Fruit fly (Drosophila melanogaster) whole organism, embryonic: ENCODE results near the gene CG43248.
A peak's percentile ranks its signal among the peaks of the same experiment; 100 is the strongest.

Experiments
- Atf6 ChIP-seq: fragments of 200-800 bp; sonication (Bioruptor generic); IDR thresholded peaks from 2 replicates; pipeline ENCODE4 v1.3.6; 2022; ENCODE audit warnings: missing biosample characterization, missing genetic modification characterization
- CG11093 ChIP-seq: fragments of 200-800 bp; sonication (Bioruptor generic); IDR thresholded peaks from 3 replicates; pipeline ENCODE4 v1.3.6; 2022; ENCODE audit warnings: missing biosample characterization, missing genetic modification characterization
- CG12104 ChIP-seq: fragments of 200-800 bp; sonication (Bioruptor generic); optimal IDR thresholded peaks from 3 replicates; lab custom pipeline; 2016; ENCODE audit warnings: missing biosample characterization, missing genetic modification characterization
- CG13424 ChIP-seq: fragments of 200-800 bp; sonication (Bioruptor generic); optimal IDR thresholded peaks from 2 replicates; lab custom pipeline; 2019; ENCODE audit warnings: missing biosample characterization, mild to moderate bottlenecking, missing genetic modification characterization, moderate library complexity
- CG14860 ChIP-seq: fragments of 200-800 bp; sonication (Bioruptor generic); IDR thresholded peaks from 3 replicates; pipeline ENCODE4 v1.3.6; 2022; ENCODE audit warnings: missing biosample characterization, missing genetic modification characterization; ENCODE audit not compliant: partially characterized antibody
- CG1602 ChIP-seq: fragments of 200-800 bp; sonication (Bioruptor generic); optimal IDR thresholded peaks from 3 replicates; lab custom pipeline; 2016; ENCODE audit warnings: missing biosample characterization, missing genetic modification characterization
- CG17328 ChIP-seq: fragments of 200-800 bp; sonication (Bioruptor generic); IDR thresholded peaks from 2 replicates; pipeline ENCODE4 v1.3.6; 2022; ENCODE audit warnings: missing biosample characterization, missing genetic modification characterization
- CG17612 ChIP-seq: fragments of 200-800 bp; sonication (Bioruptor generic); IDR thresholded peaks from 2 replicates; pipeline ENCODE4 v1.3.6; 2022; ENCODE audit warnings: missing biosample characterization, missing genetic modification characterization
- CG17829 ChIP-seq: fragments of 200-800 bp; optimal IDR thresholded peaks from 2 replicates; lab custom pipeline; 2019; ENCODE audit warnings: missing biosample characterization, mild to moderate bottlenecking, missing genetic modification characterization, moderate library complexity
- CG1832 ChIP-seq: fragments of 200-800 bp; sonication (Bioruptor generic); optimal IDR thresholded peaks from 2 replicates; lab custom pipeline; 2017; ENCODE audit warnings: missing biosample characterization, mild to moderate bottlenecking, missing genetic modification characterization, inconsistent platforms
- CG30020 ChIP-seq: fragments of 200-800 bp; optimal IDR thresholded peaks from 2 replicates; lab custom pipeline; 2019; ENCODE audit warnings: missing biosample characterization, mild to moderate bottlenecking, missing genetic modification characterization, moderate library complexity
- CG34224 ChIP-seq: fragments of 200-800 bp; sonication (Bioruptor generic); IDR thresholded peaks from 3 replicates; pipeline ENCODE4 v1.3.6; 2022; ENCODE audit warnings: missing biosample characterization, missing genetic modification characterization; ENCODE audit not compliant: partially characterized antibody
- CG4404 ChIP-seq: fragments of 200-800 bp; sonication (Bioruptor generic); IDR thresholded peaks from 2 replicates; pipeline ENCODE4 v1.3.6; 2022; ENCODE audit warnings: missing biosample characterization, missing genetic modification characterization
- CG4854 ChIP-seq: fragments of 200-800 bp; sonication (Bioruptor generic); optimal IDR thresholded peaks from 2 replicates; lab custom pipeline; 2016; ENCODE audit warnings: missing biosample characterization, missing genetic modification characterization, inconsistent platforms
- CG9215 ChIP-seq: fragments of 200-800 bp; sonication (Bioruptor generic); IDR thresholded peaks from 2 replicates; pipeline ENCODE4 v1.3.6; 2022; ENCODE audit warnings: missing biosample characterization, missing genetic modification characterization
- CG9437 ChIP-seq: fragments of 200-800 bp; sonication (Bioruptor generic); optimal IDR thresholded peaks from 2 replicates; lab custom pipeline; 2018; ENCODE audit warnings: missing biosample characterization, mild to moderate bottlenecking, missing genetic modification characterization
- D ChIP-seq, 2 experiments: fragments of 200-800 bp in 1 of 2; fragments of >200 bp in 1 of 2; sonication (Bioruptor generic) in 1 of 2; optimal IDR thresholded peaks; 2 replicates in 1 of 2; 3 replicates in 1 of 2; lab custom pipeline; 2017; ENCODE audit warnings: mild to moderate bottlenecking in 1 of 2, missing biosample characterization in 1 of 2, missing genetic modification characterization in 1 of 2, missing genetic modification reagents in 1 of 2
- Dbx ChIP-seq: fragments of 200-800 bp; sonication (Bioruptor generic); IDR thresholded peaks from 3 replicates; pipeline ENCODE4 v1.3.6; 2022; ENCODE audit warnings: missing biosample characterization, missing genetic modification characterization
- Dll ChIP-seq: fragments of 200-800 bp; sonication (Bioruptor generic); IDR thresholded peaks from 4 replicates; pipeline ENCODE4 v1.3.6; 2022; ENCODE audit warnings: missing biosample characterization, missing genetic modification characterization; ENCODE audit not compliant: partially characterized antibody
- HmgD ChIP-seq: fragments of 200-800 bp; sonication (Bioruptor generic); optimal IDR thresholded peaks from 3 replicates; lab custom pipeline; 2016; ENCODE audit warnings: missing biosample characterization, missing genetic modification characterization
- Hr39 ChIP-seq: fragments of >200 bp; optimal IDR thresholded peaks from 2 replicates; lab custom pipeline; 2017
- Hsf ChIP-seq: fragments of 200-800 bp; sonication (Bioruptor generic); optimal IDR thresholded peaks from 3 replicates; lab custom pipeline; 2016; ENCODE audit warnings: missing biosample characterization, missing genetic modification characterization
- MBD-R2 ChIP-seq: fragments of 200-800 bp; sonication (Bioruptor generic); IDR thresholded peaks from 2 replicates; pipeline ENCODE4 v1.3.6; 2022; ENCODE audit warnings: missing biosample characterization, missing genetic modification characterization
- MESR4 ChIP-seq: fragments of 200-800 bp; sonication (Bioruptor generic); optimal IDR thresholded peaks from 2 replicates; lab custom pipeline; 2018; ENCODE audit warnings: missing biosample characterization, mild to moderate bottlenecking, missing genetic modification characterization, moderate library complexity
- Nf-YA ChIP-seq: fragments of 200-800 bp; sonication (Bioruptor generic); IDR thresholded peaks from 2 replicates; pipeline ENCODE4 v1.3.6; 2022; ENCODE audit warnings: missing biosample characterization, missing genetic modification characterization
- Pdp1 ChIP-seq, 2 experiments: fragments of 200-800 bp; sonication (Bioruptor generic); optimal IDR thresholded peaks; 3 replicates each; lab custom pipeline; 2016; ENCODE audit warnings: missing biosample characterization in 2 of 2, missing genetic modification characterization in 2 of 2, mild to moderate bottlenecking in 1 of 2, moderate library complexity in 1 of 2
- Sry-β ChIP-seq: fragments of 200-800 bp; sonication (Bioruptor generic); optimal IDR thresholded peaks from 2 replicates; lab custom pipeline; 2018; ENCODE audit warnings: missing biosample characterization, mild to moderate bottlenecking, missing genetic modification characterization, moderate library complexity
- chm ChIP-seq: fragments of 200-800 bp; sonication (Bioruptor generic); IDR thresholded peaks from 2 replicates; pipeline ENCODE4 v1.3.6; 2022; ENCODE audit warnings: missing biosample characterization, missing genetic modification characterization
- disco-r ChIP-seq: fragments of 200-800 bp; sonication (Bioruptor generic); optimal IDR thresholded peaks from 2 replicates; lab custom pipeline; 2016; ENCODE audit warnings: missing biosample characterization, missing genetic modification characterization
- dpn ChIP-seq, 2 experiments: fragments of 200-800 bp; sonication (Bioruptor generic); optimal IDR thresholded peaks; 3 replicates each; lab custom pipeline; 2016; ENCODE audit warnings: missing biosample characterization in 2 of 2, missing genetic modification characterization in 2 of 2
- gcm ChIP-seq: fragments of 200-800 bp; sonication (Bioruptor generic); optimal IDR thresholded peaks from 2 replicates; lab custom pipeline; 2019; ENCODE audit warnings: missing biosample characterization, mild to moderate bottlenecking, missing genetic modification characterization, moderate library complexity
- hbn ChIP-seq: fragments of 200-800 bp; sonication (Bioruptor generic); IDR thresholded peaks from 2 replicates; pipeline ENCODE4 v1.3.6; 2022; ENCODE audit warnings: missing biosample characterization, missing genetic modification characterization; ENCODE audit not compliant: partially characterized antibody
- her ChIP-seq: fragments of 200-800 bp; sonication (Bioruptor generic); optimal IDR thresholded peaks from 2 replicates; lab custom pipeline; 2016; ENCODE audit warnings: missing biosample characterization, missing genetic modification characterization
- jigr1 ChIP-seq: fragments of 200-800 bp; sonication (Bioruptor generic); IDR thresholded peaks from 3 replicates; pipeline ENCODE4 v1.3.6; 2022; ENCODE audit warnings: missing biosample characterization, missing genetic modification characterization
- nau ChIP-seq: fragments of 200-800 bp; sonication (Bioruptor generic); optimal IDR thresholded peaks from 3 replicates; lab custom pipeline; 2017; ENCODE audit warnings: missing biosample characterization, mild to moderate bottlenecking, missing genetic modification characterization, missing genetic modification reagents
- nerfin-1 ChIP-seq: fragments of 200-800 bp; sonication (Bioruptor generic); optimal IDR thresholded peaks from 3 replicates; lab custom pipeline; 2019; ENCODE audit warnings: missing biosample characterization, mild to moderate bottlenecking, missing genetic modification characterization, moderate library complexity
- pan ChIP-seq, 4 experiments: fragments of >200 bp in 3 of 4; fragments of 200-800 bp in 1 of 4; sonication (Bioruptor generic) in 1 of 4; optimal IDR thresholded peaks in 3 of 4; IDR thresholded peaks in 1 of 4; 2 replicates each; pipeline versions ENCODE4 v1.3.6 to Lab custom; 2017 to 2022; ENCODE audit warnings: missing biosample characterization in 2 of 4, missing genetic modification characterization in 2 of 4, mixed read lengths in 1 of 4
- prd ChIP-seq, 3 experiments: fragments of >200 bp in 2 of 3; fragments of 200-800 bp in 1 of 3; sonication (Bioruptor generic) in 1 of 3; optimal IDR thresholded peaks in 2 of 3; IDR thresholded peaks in 1 of 3; 2 replicates in 2 of 3; 3 replicates in 1 of 3; pipeline versions ENCODE4 v1.3.6 to Lab custom; 2017 to 2022; ENCODE audit warnings: missing biosample characterization in 1 of 3, missing genetic modification characterization in 1 of 3
- sim ChIP-seq: fragments of 200-800 bp; sonication (Bioruptor generic); IDR thresholded peaks from 2 replicates; pipeline ENCODE4 v1.3.6; 2022; ENCODE audit warnings: missing biosample characterization, missing genetic modification characterization
- sna ChIP-seq: fragments of 200-800 bp; sonication (Bioruptor generic); IDR thresholded peaks from 2 replicates; pipeline ENCODE4 v1.3.6; 2022; ENCODE audit warnings: missing biosample characterization, missing genetic modification characterization; ENCODE audit not compliant: partially characterized antibody
- sug ChIP-seq: fragments of 200-800 bp; optimal IDR thresholded peaks from 2 replicates; lab custom pipeline; 2019; ENCODE audit warnings: missing biosample characterization, mild to moderate bottlenecking, missing genetic modification characterization, moderate library complexity
- unc-4 ChIP-seq: fragments of 200-800 bp; sonication (Bioruptor generic); IDR thresholded peaks from 2 replicates; pipeline ENCODE4 v1.3.6; 2022; ENCODE audit warnings: missing biosample characterization, missing genetic modification characterization; ENCODE audit not compliant: partially characterized antibody

The CG43248 gene

DNA sequence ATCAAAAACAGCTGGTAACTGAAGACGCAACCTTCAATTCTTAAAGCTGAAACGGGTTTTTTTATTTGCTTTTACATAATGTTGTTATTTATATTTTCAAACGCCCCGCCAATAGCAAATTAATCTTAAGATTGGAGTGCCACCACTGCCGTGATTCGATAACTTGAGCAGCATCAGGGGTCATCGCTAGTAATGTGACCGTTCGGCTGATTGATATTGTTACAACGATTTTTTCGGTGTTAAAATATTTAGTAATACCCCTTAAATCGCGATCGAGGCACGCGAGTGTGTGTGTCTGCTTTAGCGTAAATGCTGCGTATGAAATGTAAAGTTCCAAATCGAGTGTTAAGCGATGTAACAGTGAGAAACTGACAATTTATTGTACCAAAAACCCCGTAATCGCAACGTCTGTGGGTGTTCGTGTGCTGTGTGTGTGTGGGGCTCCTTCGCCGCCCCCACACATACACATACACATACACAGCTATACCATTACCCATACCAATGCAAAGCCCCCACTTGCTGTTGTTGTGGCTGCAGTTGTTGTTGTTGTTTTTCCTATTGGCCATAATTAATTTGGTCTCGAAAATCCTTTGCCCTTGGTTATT, 34.7 kb upstream of the CG43248 start, which contains the start of gene dop (continued):
- 0 out of 2 replicates have a peak, but pooled peaks have one; percentile 16 for TF ChIP-seq CG17328 (GFP tag; lab: Robert Waterston, UW)
- TF ChIP-seq CG13424 (tag; lab: Kevin White, UChicago): peak; percentile 6
- peak; percentile 59 for TF ChIP-seq CG14860 (GFP tag; lab: Robert Waterston, UW)
- TF ChIP-seq Sry-β (GFP tag; lab: Kevin White, UChicago): peak; percentile 27
- TF ChIP-seq Atf6 (GFP tag; lab: Robert Waterston, UW): peak; percentile 11; the same call in 1 of the 2 replicates
- 0 out of 3 replicates have a peak, but pooled peaks have one; percentile 35 for TF ChIP-seq Dbx (GFP tag; lab: Robert Waterston, UW)
- peak; percentile 39 for TF ChIP-seq Hsf (GFP tag; lab: Kevin White, UChicago)
- no peak for TF ChIP-seq sug
- peak; percentile 43 for TF ChIP-seq sna
- TF ChIP-seq prd (optimal IDR thresholded peaks at IDR 0.05; lab: Kevin White, UChicago): no peak
- TF ChIP-seq prd (GFP tag; IDR thresholded peaks at IDR 0.05; lab: Robert Waterston, UW): peak; percentile 33; the same call in 2 of the 3 replicates
- no peak for TF ChIP-seq Nf-YA
- TF ChIP-seq sim: no peak
- TF ChIP-seq CG12104 (GFP tag; lab: Kevin White, UChicago): no peak
- TF ChIP-seq CG1602 (GFP tag; lab: Kevin White, UChicago): no peak
- TF ChIP-seq MBD-R2 (GFP tag; lab: Robert Waterston, UW): peak; percentile 24; the same call in 1 of the 2 replicates
- peak; percentile 40 for TF ChIP-seq CG30020
- TF ChIP-seq unc-4 (GFP tag; lab: Robert Waterston, UW): peak; percentile 70

DNA sequence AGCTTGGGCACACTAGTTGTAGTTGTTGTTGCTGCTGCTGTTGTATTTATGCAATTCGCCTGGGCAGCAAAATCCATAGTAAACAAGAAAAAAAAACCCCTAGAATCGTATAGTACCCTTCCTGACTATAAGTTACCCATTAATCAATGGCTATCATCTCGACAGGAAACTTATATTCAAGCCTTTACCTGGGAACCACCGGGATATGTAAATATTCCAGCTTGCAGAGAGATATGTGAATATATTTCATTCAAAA, 32.5 kb upstream of the CG43248 start:
- TF ChIP-seq nau (GFP tag; lab: Kevin White, UChicago) (no peak), CG17612 (GFP tag; lab: Robert Waterston, UW) (no peak), chm (GFP tag; lab: Robert Waterston, UW) (no peak), gcm (GFP tag; lab: Kevin White, UChicago) (no peak), hbn (no peak), CG1832 (GFP tag; lab: Kevin White, UChicago) (no peak), CG4404 (GFP tag; lab: Robert Waterston, UW) (no peak), pan (optimal IDR thresholded peaks at IDR 0.05; lab: Kevin White, UChicago) (no peak), pan (GFP tag; optimal IDR thresholded peaks at IDR 0.05 in 1 of 2, IDR thresholded peaks at IDR 0.05 in 1 of 2) (no peak), CG9437 (GFP tag; lab: Kevin White, UChicago) (no peak), CG17829 (tag; lab: Kevin White, UChicago) (no peak), nerfin-1 (tag; lab: Kevin White, UChicago) (no peak), CG34224 (GFP tag; lab: Robert Waterston, UW) (0 out of 3 replicates have a peak, but pooled peaks have one; percentile 4), D (optimal IDR thresholded peaks at IDR 0.05; lab: Kevin White, UChicago) (no peak), D (GFP tag; optimal IDR thresholded peaks at IDR 0.05; lab: Kevin White, UChicago) (no peak), CG11093 (GFP tag; lab: Robert Waterston, UW) (no peak), Dll (GFP tag; lab: Robert Waterston, UW) (no peak), Pdp1 (GFP tag; optimal IDR thresholded peaks at IDR 0.05; lab: Kevin White, UChicago) (peak in 1 of 2 experiments; percentile 95), CG9215 (GFP tag; lab: Robert Waterston, UW) (no peak), Hr39 (lab: Kevin White, UChicago) (no peak), dpn (GFP tag; optimal IDR thresholded peaks at IDR 0.05; lab: Kevin White, UChicago) (no peak), jigr1 (GFP tag; lab: Robert Waterston, UW) (no peak), HmgD (GFP tag; lab: Kevin White, UChicago) (no peak), disco-r (GFP tag; lab: Kevin White, UChicago) (no peak), MESR4 (GFP tag; lab: Kevin White, UChicago) (peak; percentile 6), her (GFP tag; lab: Kevin White, UChicago) (no peak), CG4854 (GFP tag; lab: Kevin White, UChicago) (no peak)
